Fruit fly (Drosophila melanogaster) whole organism, embryonic: ENCODE measurements around the gene CG13127.

Experiments
- Aef1 ChIP-seq: fragments of 200-800 bp; sonication (Bioruptor generic); IDR thresholded peaks from 3 replicates; pipeline ENCODE4 v1.3.6; 2022; ENCODE audit warnings: missing biosample characterization, missing genetic modification characterization
- Asciz ChIP-seq: fragments of 200-800 bp; sonication (Bioruptor generic); optimal IDR thresholded peaks from 2 replicates; lab custom pipeline; 2017; ENCODE audit warnings: missing biosample characterization, mild to moderate bottlenecking, missing genetic modification characterization, missing genetic modification reagents
- Bdp1 ChIP-seq: fragments of 200-800 bp; sonication (Bioruptor generic); optimal IDR thresholded peaks from 3 replicates; lab custom pipeline; 2016; ENCODE audit warnings: missing biosample characterization, missing genetic modification characterization
- BtbVII ChIP-seq: fragments of 200-800 bp; sonication (Bioruptor generic); optimal IDR thresholded peaks from 3 replicates; lab custom pipeline; 2017; ENCODE audit warnings: missing biosample characterization, mild to moderate bottlenecking, missing genetic modification characterization
- Bteb2 ChIP-seq: fragments of 200-800 bp; sonication (Bioruptor generic); optimal IDR thresholded peaks from 2 replicates; lab custom pipeline; 2016; ENCODE audit warnings: missing biosample characterization, missing genetic modification characterization
- C15 ChIP-seq: fragments of 200-800 bp; sonication (Bioruptor generic); IDR thresholded peaks from 3 replicates; pipeline ENCODE4 v1.3.6; 2022; ENCODE audit warnings: missing biosample characterization, missing genetic modification characterization
- CG10543 ChIP-seq: fragments of 200-800 bp; sonication (Bioruptor generic); optimal IDR thresholded peaks from 3 replicates; lab custom pipeline; 2017; ENCODE audit warnings: missing biosample characterization, mild to moderate bottlenecking, missing genetic modification characterization, moderate library complexity
- CG15011 ChIP-seq: fragments of 200-800 bp; sonication (Bioruptor generic); optimal IDR thresholded peaks from 3 replicates; lab custom pipeline; 2018; ENCODE audit warnings: missing biosample characterization, mild to moderate bottlenecking, missing genetic modification characterization
- CG18011 ChIP-seq: fragments of 200-800 bp; sonication (Bioruptor generic); optimal IDR thresholded peaks from 2 replicates; lab custom pipeline; 2017; ENCODE audit warnings: missing biosample characterization, missing genetic modification characterization, mild to moderate bottlenecking, moderate library complexity, missing genotype
- CG30020 ChIP-seq: fragments of 200-800 bp; optimal IDR thresholded peaks from 2 replicates; lab custom pipeline; 2019; ENCODE audit warnings: missing biosample characterization, mild to moderate bottlenecking, missing genetic modification characterization, moderate library complexity
- CG32532 ChIP-seq: fragments of 200-800 bp; sonication (Bioruptor generic); IDR thresholded peaks from 2 replicates; pipeline ENCODE4 v1.3.6; 2022; ENCODE audit warnings: missing biosample characterization, missing genetic modification characterization
- CG3281 ChIP-seq: fragments of 200-800 bp; sonication (Bioruptor generic); optimal IDR thresholded peaks from 3 replicates; lab custom pipeline; 2017; ENCODE audit warnings: missing biosample characterization, mild to moderate bottlenecking, missing genetic modification characterization
- CG43689 ChIP-seq: fragments of 200-800 bp; sonication (Bioruptor generic); IDR thresholded peaks from 2 replicates; pipeline ENCODE4 v1.3.6; 2022; ENCODE audit warnings: missing biosample characterization, missing genetic modification characterization
- CG6791 ChIP-seq: fragments of 200-800 bp; sonication (Bioruptor generic); IDR thresholded peaks from 3 replicates; pipeline ENCODE4 v1.3.6; 2022; ENCODE audit warnings: missing biosample characterization, missing genetic modification characterization; ENCODE audit not compliant: partially characterized antibody
- CG7271 ChIP-seq: fragments of 200-800 bp; sonication (Bioruptor generic); optimal IDR thresholded peaks from 2 replicates; lab custom pipeline; 2018; ENCODE audit warnings: missing biosample characterization, mild to moderate bottlenecking, missing genetic modification characterization, moderate library complexity
- CG7963 ChIP-seq: fragments of 200-800 bp; sonication (Bioruptor generic); IDR thresholded peaks from 3 replicates; pipeline ENCODE4 v1.3.6; 2022; ENCODE audit warnings: missing biosample characterization, missing genetic modification characterization; ENCODE audit not compliant: partially characterized antibody
- CG7987 ChIP-seq: fragments of 200-800 bp; sonication (Bioruptor generic); optimal IDR thresholded peaks from 2 replicates; lab custom pipeline; 2018; ENCODE audit warnings: missing biosample characterization, mild to moderate bottlenecking, missing genetic modification characterization, moderate library complexity
- CG8089 ChIP-seq: fragments of 200-800 bp; sonication (Bioruptor generic); optimal IDR thresholded peaks from 3 replicates; lab custom pipeline; 2016; ENCODE audit warnings: missing biosample characterization, missing genetic modification characterization
- CG9876 ChIP-seq: fragments of 200-800 bp; sonication (Bioruptor generic); optimal IDR thresholded peaks from 2 replicates; lab custom pipeline; 2016; ENCODE audit warnings: missing biosample characterization, missing genetic modification characterization
- CG9932 ChIP-seq: fragments of 200-800 bp; sonication (Bioruptor generic); IDR thresholded peaks from 2 replicates; pipeline ENCODE4 v1.3.6; 2022; ENCODE audit warnings: missing biosample characterization, missing genetic modification characterization
- Camta ChIP-seq: fragments of 200-800 bp; sonication (Bioruptor generic); optimal IDR thresholded peaks from 2 replicates; lab custom pipeline; 2016; ENCODE audit warnings: missing biosample characterization, missing genetic modification characterization
- D19B ChIP-seq: fragments of 200-800 bp; sonication (Bioruptor generic); optimal IDR thresholded peaks from 2 replicates; lab custom pipeline; 2017; ENCODE audit warnings: missing biosample characterization, mild to moderate bottlenecking, missing genetic modification characterization
- Dfd ChIP-seq, 2 experiments: fragments of >200 bp; optimal IDR thresholded peaks; 2 replicates each; lab custom pipeline; 2017; ENCODE audit warnings: missing biosample characterization in 2 of 2, missing genetic modification characterization in 2 of 2
- Dll ChIP-seq: fragments of 200-800 bp; sonication (Bioruptor generic); IDR thresholded peaks from 4 replicates; pipeline ENCODE4 v1.3.6; 2022; ENCODE audit warnings: missing biosample characterization, missing genetic modification characterization; ENCODE audit not compliant: partially characterized antibody
- HmgD ChIP-seq: fragments of 200-800 bp; sonication (Bioruptor generic); optimal IDR thresholded peaks from 3 replicates; lab custom pipeline; 2016; ENCODE audit warnings: missing biosample characterization, missing genetic modification characterization
- HmgZ ChIP-seq: fragments of 200-800 bp; sonication (Bioruptor generic); optimal IDR thresholded peaks from 2 replicates; lab custom pipeline; 2018; ENCODE audit warnings: missing biosample characterization, mild to moderate bottlenecking, missing genetic modification characterization
- Kr ChIP-seq: fragments of 200-800 bp; sonication (Bioruptor generic); optimal IDR thresholded peaks from 2 replicates; lab custom pipeline; 2017; ENCODE audit warnings: missing biosample characterization, mild to moderate bottlenecking, missing genetic modification characterization
- Med ChIP-seq: fragments of 200-800 bp; sonication (Bioruptor generic); peaks from one replicate; lab custom pipeline; 2016; ENCODE audit warnings: missing biosample characterization, missing genetic modification characterization, mild to moderate bottlenecking, inconsistent platforms, moderate library complexity
- Taf1 ChIP-seq: fragments of 200-800 bp; sonication (Bioruptor generic); IDR thresholded peaks from 2 replicates; pipeline ENCODE4 v1.3.6; 2022; ENCODE audit warnings: missing biosample characterization, missing genetic modification characterization
- Xbp1 ChIP-seq: fragments of 200-800 bp; sonication (Bioruptor generic); optimal IDR thresholded peaks from 3 replicates; lab custom pipeline; 2016; ENCODE audit warnings: missing biosample characterization, mild to moderate bottlenecking, missing genetic modification characterization
- YL-1 ChIP-seq: fragments of 200-800 bp; sonication (Bioruptor generic); optimal IDR thresholded peaks from 3 replicates; lab custom pipeline; 2017; ENCODE audit warnings: missing biosample characterization, mild to moderate bottlenecking, missing genetic modification characterization
- br ChIP-seq: fragments of >200 bp; optimal IDR thresholded peaks from 2 replicates; lab custom pipeline; 2017
- chif ChIP-seq, 2 experiments: fragments of 200-800 bp; sonication (Bioruptor generic); optimal IDR thresholded peaks; 3 replicates each; lab custom pipeline; 2016; ENCODE audit warnings: missing biosample characterization in 2 of 2, missing genetic modification characterization in 2 of 2
- corto ChIP-seq: fragments of 200-800 bp; sonication (Bioruptor generic); optimal IDR thresholded peaks from 2 replicates; lab custom pipeline; 2016; ENCODE audit warnings: missing biosample characterization, mild to moderate bottlenecking, missing genetic modification characterization, moderate library complexity
- croc ChIP-seq: fragments of 200-800 bp; sonication (Bioruptor generic); conservative IDR thresholded peaks from 3 replicates; pipeline ENCODE4 v1.3.6; 2022; ENCODE audit warnings: missing biosample characterization, missing genetic modification characterization
- crp ChIP-seq, 2 experiments: fragments of 200-800 bp; sonication (Bioruptor generic); optimal IDR thresholded peaks; 2 replicates in 1 of 2; 3 replicates in 1 of 2; lab custom pipeline; 2017; ENCODE audit warnings: missing biosample characterization in 2 of 2, missing genetic modification characterization in 2 of 2, mild to moderate bottlenecking in 1 of 2, moderate library complexity in 1 of 2
- dan ChIP-seq: fragments of 200-800 bp; sonication (Bioruptor generic); IDR thresholded peaks from 2 replicates; pipeline ENCODE4 v1.3.6; 2022; ENCODE audit warnings: missing biosample characterization, missing genetic modification characterization
- dm ChIP-seq: fragments of 200-800 bp; sonication (Bioruptor generic); optimal IDR thresholded peaks from 3 replicates; lab custom pipeline; 2016; ENCODE audit warnings: missing biosample characterization, missing genetic modification characterization
- dmrt99B ChIP-seq: fragments of 200-800 bp; sonication (Bioruptor generic); optimal IDR thresholded peaks from 2 replicates; lab custom pipeline; 2018; ENCODE audit warnings: missing biosample characterization, mild to moderate bottlenecking, missing genetic modification characterization, moderate library complexity
- exex ChIP-seq: fragments of 200-800 bp; sonication (Bioruptor generic); optimal IDR thresholded peaks from 4 replicates; lab custom pipeline; 2018; ENCODE audit warnings: missing biosample characterization, mild to moderate bottlenecking, missing genetic modification characterization, moderate library complexity
- fd3F ChIP-seq: fragments of 200-800 bp; sonication (Bioruptor generic); optimal IDR thresholded peaks from 2 replicates; lab custom pipeline; 2018; ENCODE audit warnings: missing biosample characterization, mild to moderate bottlenecking, missing genetic modification characterization, moderate library complexity
- fd96Cb ChIP-seq: fragments of 200-800 bp; sonication (Bioruptor generic); optimal IDR thresholded peaks from 2 replicates; lab custom pipeline; 2018; ENCODE audit warnings: missing biosample characterization, mild to moderate bottlenecking, missing genetic modification characterization, moderate library complexity
- fru ChIP-seq: fragments of >200 bp; optimal IDR thresholded peaks from 2 replicates; lab custom pipeline; 2017
- hb ChIP-seq: fragments of 200-800 bp; sonication (Bioruptor generic); IDR thresholded peaks from 3 replicates; pipeline ENCODE4 v1.3.6; 2022; ENCODE audit warnings: missing biosample characterization, missing genetic modification characterization; ENCODE audit not compliant: partially characterized antibody
- inv ChIP-seq: fragments of 200-800 bp; sonication (Bioruptor generic); IDR thresholded peaks from 2 replicates; pipeline ENCODE4 v1.3.6; 2022; ENCODE audit warnings: missing biosample characterization, missing genetic modification characterization; ENCODE audit not compliant: partially characterized antibody
- salm ChIP-seq: fragments of 200-800 bp; sonication (Bioruptor generic); optimal IDR thresholded peaks from 2 replicates; lab custom pipeline; 2018; ENCODE audit warnings: missing biosample characterization, mild to moderate bottlenecking, missing genetic modification characterization
- sd ChIP-seq: fragments of 200-800 bp; sonication (Bioruptor generic); optimal IDR thresholded peaks from 3 replicates; lab custom pipeline; 2018; ENCODE audit warnings: missing biosample characterization, mild to moderate bottlenecking, missing genetic modification characterization, moderate library complexity
- so ChIP-seq: fragments of 200-800 bp; sonication (Bioruptor generic); IDR thresholded peaks from 3 replicates; pipeline ENCODE4 v1.3.6; 2022; ENCODE audit warnings: missing biosample characterization, missing genetic modification characterization
- stc ChIP-seq: fragments of 200-800 bp; sonication (Bioruptor generic); IDR thresholded peaks from 2 replicates; pipeline ENCODE4 v1.3.6; 2022; ENCODE audit warnings: missing biosample characterization, missing genetic modification characterization
- trem ChIP-seq: fragments of 200-800 bp; optimal IDR thresholded peaks from 3 replicates; lab custom pipeline; 2019; ENCODE audit warnings: missing biosample characterization, mild to moderate bottlenecking, missing genetic modification characterization, moderate library complexity
- usp ChIP-seq: fragments of >200 bp; optimal IDR thresholded peaks from 2 replicates; lab custom pipeline; 2017; ENCODE audit warnings: missing biosample characterization, missing genetic modification characterization
- wor ChIP-seq: fragments of 200-800 bp; sonication (Bioruptor generic); IDR thresholded peaks from 2 replicates; pipeline ENCODE4 v1.3.6; 2022; ENCODE audit warnings: missing biosample characterization, missing genetic modification characterization

CG13127 gene

dm6 chr2L:10004574-10004973, 21.9 kb upstream of the CG13127 start (continued):
- no peak for TF ChIP-seq salm
- TF ChIP-seq fru (lab: Kevin White, UChicago), result no peak
- TF ChIP-seq Bdp1 (GFP tag; lab: Kevin White, UChicago), result no peak
- TF ChIP-seq CG9876 (GFP tag; lab: Kevin White, UChicago), result no peak
- TF ChIP-seq CG9932, result no peak
- TF ChIP-seq Taf1 (GFP tag; lab: Robert Waterston, UW), result no peak
- no peak for TF ChIP-seq corto (GFP tag; lab: Kevin White, UChicago)
- TF ChIP-seq C15, result no peak
- TF ChIP-seq dmrt99B (tag; lab: Kevin White, UChicago), result no peak
- no peak for TF ChIP-seq fd96Cb (tag; lab: Kevin White, UChicago)
- TF ChIP-seq br, result no peak
- no peak for TF ChIP-seq usp (GFP tag; lab: Kevin White, UChicago)
- no peak for TF ChIP-seq fd3F
- TF ChIP-seq Kr (GFP tag; lab: Kevin White, UChicago), result no peak
- no peak for TF ChIP-seq Asciz (GFP tag; lab: Kevin White, UChicago)
- no peak for TF ChIP-seq trem
- TF ChIP-seq Dfd (GFP tag; optimal IDR thresholded peaks at IDR 0.05; lab: Kevin White, UChicago), result no peak
- TF ChIP-seq wor (GFP tag; lab: Robert Waterston, UW), result no peak
- peak; percentile 84 for TF ChIP-seq Med (GFP tag; lab: Kevin White, UChicago)
- TF ChIP-seq CG18011 (GFP tag; lab: Kevin White, UChicago), result peak; percentile 93
- TF ChIP-seq chif (GFP tag; optimal IDR thresholded peaks at IDR 0.05; lab: Kevin White, UChicago), result no peak
- no peak for TF ChIP-seq hb (GFP tag; lab: Robert Waterston, UW)
- no peak for TF ChIP-seq D19B (GFP tag; lab: Kevin White, UChicago)
- TF ChIP-seq CG43689 (GFP tag; lab: Robert Waterston, UW), result no peak
- TF ChIP-seq YL-1 (GFP tag; lab: Kevin White, UChicago), result no peak
- TF ChIP-seq CG10543 (GFP tag; lab: Kevin White, UChicago), result no peak
- TF ChIP-seq HmgD (GFP tag; lab: Kevin White, UChicago), result peak; percentile 17
- TF ChIP-seq Dll (GFP tag; lab: Robert Waterston, UW), result 0 out of 4 replicates have a peak, but pooled peaks have one; percentile 11
- TF ChIP-seq CG7987, result peak; percentile 37
- no peak for TF ChIP-seq CG7271 (tag; lab: Kevin White, UChicago)
- TF ChIP-seq Camta (GFP tag; lab: Kevin White, UChicago), result no peak
- no peak for TF ChIP-seq CG8089 (GFP tag; lab: Kevin White, UChicago)
- peak; percentile 35; the same call in 1 of the 3 replicates for TF ChIP-seq CG6791 (GFP tag; lab: Robert Waterston, UW)
- TF ChIP-seq Bteb2, result no peak
- no peak for TF ChIP-seq CG30020
- TF ChIP-seq Xbp1 (GFP tag; lab: Kevin White, UChicago), result no peak
- no peak for TF ChIP-seq croc (GFP tag; lab: Robert Waterston, UW)
- TF ChIP-seq sd (tag; lab: Kevin White, UChicago), result peak; percentile 76
- TF ChIP-seq dan (GFP tag; lab: Robert Waterston, UW), result no peak
- TF ChIP-seq Aef1 (GFP tag; lab: Robert Waterston, UW), result peak; percentile 37; the same call in 2 of the 3 replicates
- TF ChIP-seq stc (GFP tag; lab: Robert Waterston, UW), result no peak; the same call in 1 of the 2 replicates
- no peak for TF ChIP-seq BtbVII (GFP tag; lab: Kevin White, UChicago)
- TF ChIP-seq CG15011 (GFP tag; lab: Kevin White, UChicago), result no peak
- TF ChIP-seq inv, result no peak
- TF ChIP-seq CG32532, result no peak
- no peak for TF ChIP-seq CG7963 (GFP tag; lab: Robert Waterston, UW)
- TF ChIP-seq HmgZ, result no peak
- TF ChIP-seq crp (GFP tag; optimal IDR thresholded peaks at IDR 0.05; lab: Kevin White, UChicago), result no peak
- TF ChIP-seq dm (GFP tag; lab: Kevin White, UChicago), result peak; percentile 47
- TF ChIP-seq exex (tag; lab: Kevin White, UChicago), result no peak
- no peak for TF ChIP-seq so (GFP tag; lab: Robert Waterston, UW)
- TF ChIP-seq CG3281, result no peak
